Worm (Caenorhabditis elegans) whole organism, L2 larva: ENCODE measurements around the gene dhhc-5.

Source experiments
- F13H6.1 ChIP-seq: sonication (generic microtip); optimal IDR thresholded peaks from 2 replicates; lab custom pipeline; 2016; ENCODE audit warnings: missing genetic modification characterization, missing compliant biosample characterization
- Y55F3AM.14 ChIP-seq: fragments of 200-800 bp; sonication (Bioruptor generic); optimal IDR thresholded peaks from 2 replicates; lab custom pipeline; 2018; ENCODE audit warnings: mild to moderate bottlenecking, missing genetic modification characterization, missing compliant biosample characterization
- ceh-16 ChIP-seq: fragments of 150-350 bp; optimal IDR thresholded peaks from 2 replicates; lab custom pipeline; 2014; ENCODE audit warnings: missing biosample characterization, missing genetic modification characterization
- nhr-12 ChIP-seq: fragments of 150-350 bp; optimal IDR thresholded peaks from 2 replicates; lab custom pipeline; 2014; ENCODE audit warnings: missing biosample characterization, missing genetic modification characterization
- nhr-237 ChIP-seq: fragments of 150-350 bp; optimal IDR thresholded peaks from 2 replicates; lab custom pipeline; 2014; ENCODE audit warnings: missing biosample characterization, missing genetic modification characterization
- nhr-25 ChIP-seq: fragments of 150-350 bp; sonication (generic microtip); optimal IDR thresholded peaks from 3 replicates; lab custom pipeline; 2014; ENCODE audit warnings: missing biosample characterization, missing genetic modification characterization
- sma-9 ChIP-seq, 2 experiments: fragments of 150-350 bp in 1 of 2; sonication (generic microtip) in 1 of 2; optimal IDR thresholded peaks; 2 replicates each; lab custom pipeline; 2014 to 2016; ENCODE audit warnings: missing genetic modification characterization in 2 of 2, mild to moderate bottlenecking in 1 of 2, missing biosample characterization in 1 of 2, missing compliant biosample characterization in 1 of 2, missing genetic modification reagents in 1 of 2, moderate library complexity in 1 of 2
- unc-39 ChIP-seq: fragments of 150-350 bp; optimal IDR thresholded peaks from 2 replicates; lab custom pipeline; 2014; ENCODE audit warnings: missing biosample characterization, missing genetic modification characterization

- TF ChIP-seq F13H6.1 (tag; lab: Kevin White, UChicago) = peak; percentile 73
- no peak for TF ChIP-seq nhr-12 (tag; lab: Kevin White, UChicago)
- TF ChIP-seq ceh-16 (tag; lab: Kevin White, UChicago) = no peak
- TF ChIP-seq unc-39 (tag; lab: Kevin White, UChicago) = no peak
- TF ChIP-seq nhr-25 (tag; lab: Kevin White, UChicago) = peak; percentile 33
- TF ChIP-seq sma-9 (GFP tag; optimal IDR thresholded peaks at IDR 0.05; lab: Kevin White, UChicago) = peak; percentile 78
- no peak for TF ChIP-seq sma-9 (tag; optimal IDR thresholded peaks at IDR 0.05; lab: Kevin White, UChicago)
- no peak for TF ChIP-seq Y55F3AM.14 (GFP tag; lab: Kevin White, UChicago)
- no peak for TF ChIP-seq nhr-237 (tag; lab: Kevin White, UChicago)
These were observed 8.6 kb upstream of the dhhc-5 start for ce11 chrIII:6857390-6857848.
